Worm (Caenorhabditis elegans) whole organism, L4 larva: ENCODE data around the gene rpy-1.
A peak's percentile ranks its signal among the peaks of the same experiment; 100 is the strongest.

Experiments used
- F10B5.3 ChIP-seq: sonication (generic microtip); optimal IDR thresholded peaks from 2 replicates; lab custom pipeline; 2016; ENCODE audit warnings: mild to moderate bottlenecking, missing genetic modification characterization, missing compliant biosample characterization
- F26F4.8 ChIP-seq: fragments of 200-800 bp; sonication (Bioruptor generic); conservative IDR thresholded peaks from 2 replicates; pipeline ENCODE4 v1.3.6; 2022; ENCODE audit warnings: missing genetic modification characterization, missing compliant biosample characterization
- F37D6.2 ChIP-seq: sonication (generic microtip); optimal IDR thresholded peaks from 2 replicates; lab custom pipeline; 2016; ENCODE audit warnings: mild to moderate bottlenecking, missing genetic modification characterization, missing compliant biosample characterization
- F49E8.2 ChIP-seq: sonication (generic microtip); optimal IDR thresholded peaks from 2 replicates; lab custom pipeline; 2016; ENCODE audit warnings: missing compliant biosample characterization, mild to moderate bottlenecking, missing genetic modification characterization, borderline replicate concordance
- T20F7.1 ChIP-seq: fragments of 200-800 bp; sonication (Bioruptor generic); optimal IDR thresholded peaks from 2 replicates; lab custom pipeline; 2018; ENCODE audit warnings: mild to moderate bottlenecking, missing genetic modification characterization, missing compliant biosample characterization
- T26A8.4 ChIP-seq: fragments of 200-800 bp; sonication (Bioruptor generic); IDR thresholded peaks from 2 replicates; pipeline ENCODE4 v1.3.6; 2022; ENCODE audit warnings: missing genetic modification characterization, missing compliant biosample characterization
- Y5F2A.4 ChIP-seq: fragments of 200-800 bp; sonication (Bioruptor generic); optimal IDR thresholded peaks from 2 replicates; lab custom pipeline; 2018; ENCODE audit warnings: mild to moderate bottlenecking, missing genetic modification characterization, missing compliant biosample characterization
- ZK546.5 ChIP-seq, 2 experiments: sonication (generic microtip); optimal IDR thresholded peaks; 2 replicates each; lab custom pipeline; 2017; ENCODE audit warnings: missing biosample characterization in 2 of 2, missing genetic modification characterization in 2 of 2
- aha-1 ChIP-seq: fragments of 150-350 bp; peaks from one replicate; lab custom pipeline; 2014; ENCODE audit warnings: missing biosample characterization, missing genetic modification characterization
- attf-4 ChIP-seq: sonication (generic microtip); optimal IDR thresholded peaks from 3 replicates; lab custom pipeline; 2017; ENCODE audit warnings: missing biosample characterization, missing genetic modification characterization
- ceh-44 ChIP-seq: fragments of 200-800 bp; sonication (Bioruptor generic); IDR thresholded peaks from 2 replicates; pipeline ENCODE4 v1.3.6; 2022; ENCODE audit warnings: missing genetic modification reagents, missing genetic modification characterization, missing compliant biosample characterization
- ceh-82 ChIP-seq: sonication (generic microtip); optimal IDR thresholded peaks from 2 replicates; lab custom pipeline; 2017; ENCODE audit warnings: missing biosample characterization, missing genetic modification characterization
- daf-16 ChIP-seq, 3 experiments: sonication (generic microtip); optimal IDR thresholded peaks; 2 replicates each; lab custom pipeline; 2016 to 2017; ENCODE audit warnings: missing genetic modification characterization in 3 of 3, missing genetic modification reagents in 3 of 3, mild to moderate bottlenecking in 2 of 3, missing compliant biosample characterization in 2 of 3, missing biosample characterization in 1 of 3, moderate library complexity in 1 of 3
- daf-8 ChIP-seq: fragments of 200-800 bp; sonication (Bioruptor generic); IDR thresholded peaks from 2 replicates; pipeline ENCODE4 v1.3.6; 2022; ENCODE audit warnings: missing genetic modification characterization, missing compliant biosample characterization
- dmd-6 ChIP-seq: fragments of 200-800 bp; sonication (Bioruptor generic); IDR thresholded peaks from 2 replicates; pipeline ENCODE4 v1.3.6; 2022; ENCODE audit warnings: missing genetic modification reagents, missing genetic modification characterization, missing compliant biosample characterization
- egl-27 ChIP-seq: sonication (generic microtip); optimal IDR thresholded peaks from 3 replicates; lab custom pipeline; 2017; ENCODE audit warnings: missing biosample characterization, missing genetic modification reagents, missing genetic modification characterization
- egl-43 ChIP-seq: fragments of 200-800 bp; sonication (Bioruptor generic); IDR thresholded peaks from 2 replicates; pipeline ENCODE4 v1.3.6; 2022; ENCODE audit warnings: missing genetic modification reagents, missing genetic modification characterization, missing compliant biosample characterization
- fkh-10 ChIP-seq: fragments of 150-350 bp; optimal IDR thresholded peaks from 2 replicates; lab custom pipeline; 2014; ENCODE audit warnings: missing biosample characterization, missing genetic modification reagents, missing genetic modification characterization
- gei-8 ChIP-seq: fragments of 200-800 bp; sonication (Bioruptor generic); optimal IDR thresholded peaks from 2 replicates; lab custom pipeline; 2018; ENCODE audit warnings: mild to moderate bottlenecking, missing genetic modification characterization, missing compliant biosample characterization
- hif-1 ChIP-seq, 2 experiments: sonication (generic microtip); optimal IDR thresholded peaks; 2 replicates each; lab custom pipeline; 2016 to 2017; ENCODE audit warnings: missing compliant biosample characterization in 2 of 2, missing genetic modification characterization in 2 of 2, missing genetic modification reagents in 2 of 2, missing genotype in 2 of 2, mild to moderate bottlenecking in 1 of 2
- hlh-11 ChIP-seq: fragments of 200-800 bp; sonication (Bioruptor generic); optimal IDR thresholded peaks from 2 replicates; lab custom pipeline; 2018; ENCODE audit warnings: mild to moderate bottlenecking, missing genetic modification characterization, missing compliant biosample characterization
- hmg-1.1 ChIP-seq: fragments of 200-800 bp; sonication (Bioruptor generic); IDR thresholded peaks from 2 replicates; pipeline ENCODE4 v1.3.6; 2022; ENCODE audit warnings: missing genetic modification reagents, missing genetic modification characterization, missing compliant biosample characterization
- jun-1 ChIP-seq: fragments of 150-350 bp; optimal IDR thresholded peaks from 2 replicates; lab custom pipeline; 2014; ENCODE audit warnings: missing biosample characterization, missing genetic modification reagents, missing genetic modification characterization
- lin-29 ChIP-seq: fragments of 200-800 bp; sonication (Bioruptor generic); IDR thresholded peaks from 2 replicates; pipeline ENCODE4 v1.3.6; 2022; ENCODE audit warnings: missing genetic modification reagents, missing genetic modification characterization, missing compliant biosample characterization
- mxl-2 ChIP-seq: fragments of 200-800 bp; sonication (Bioruptor generic); conservative IDR thresholded peaks from 2 replicates; pipeline ENCODE4 v1.3.6; 2022; ENCODE audit warnings: missing genetic modification reagents, missing genetic modification characterization, missing compliant biosample characterization
- nhr-111 ChIP-seq: fragments of 200-800 bp; sonication (Bioruptor generic); optimal IDR thresholded peaks from 2 replicates; lab custom pipeline; 2018; ENCODE audit warnings: mild to moderate bottlenecking, missing genetic modification characterization, missing compliant biosample characterization
- nhr-41 ChIP-seq: fragments of 200-800 bp; sonication (Bioruptor generic); IDR thresholded peaks from 2 replicates; pipeline ENCODE4 v1.3.6; 2022; ENCODE audit warnings: missing genetic modification reagents, missing genetic modification characterization, missing compliant biosample characterization
- nhr-42 ChIP-seq: fragments of 200-800 bp; sonication (Bioruptor generic); IDR thresholded peaks from 2 replicates; pipeline ENCODE4 v1.3.6; 2022; ENCODE audit warnings: missing genetic modification characterization, missing compliant biosample characterization
- rbr-2 ChIP-seq: sonication (generic microtip); optimal IDR thresholded peaks from 2 replicates; lab custom pipeline; 2016; ENCODE audit warnings: missing genotype, missing genetic modification characterization, missing compliant biosample characterization
- sdz-12 ChIP-seq: fragments of 200-800 bp; sonication (Bioruptor generic); optimal IDR thresholded peaks from 2 replicates; lab custom pipeline; 2018; ENCODE audit warnings: mild to moderate bottlenecking, missing genetic modification characterization, missing compliant biosample characterization
- snpc-1.2 ChIP-seq: fragments of 200-800 bp; sonication (Bioruptor generic); IDR thresholded peaks from 2 replicates; pipeline ENCODE4 v1.3.6; 2022; ENCODE audit warnings: missing genetic modification reagents, missing genetic modification characterization, missing compliant biosample characterization
- snpc-4 ChIP-seq: fragments of 150-350 bp; optimal IDR thresholded peaks from 2 replicates; lab custom pipeline; 2014; ENCODE audit warnings: missing biosample characterization, missing genetic modification characterization
- unc-130 ChIP-seq: sonication (generic microtip); optimal IDR thresholded peaks from 2 replicates; lab custom pipeline; 2016; ENCODE audit warnings: missing genetic modification reagents, missing genetic modification characterization, missing compliant biosample characterization
- unc-39 ChIP-seq: sonication (generic microtip); optimal IDR thresholded peaks from 2 replicates; lab custom pipeline; 2017; ENCODE audit warnings: missing biosample characterization, missing genetic modification characterization
- unc-62 ChIP-seq, 3 experiments: fragments of 150-350 bp in 1 of 3; sonication (generic microtip); optimal IDR thresholded peaks in 2 of 3; peaks in 1 of 3; 1 replicate in 1 of 3; 2 replicates in 2 of 3; lab custom pipeline; 2014 to 2017; ENCODE audit warnings: missing biosample characterization in 3 of 3, missing genetic modification characterization in 3 of 3, missing genetic modification reagents in 3 of 3, missing genotype in 1 of 3
- vab-7 ChIP-seq: fragments of 200-800 bp; sonication (Bioruptor generic); IDR thresholded peaks from 2 replicates; pipeline ENCODE4 v1.3.6; 2022; ENCODE audit warnings: missing genetic modification reagents, missing genetic modification characterization, missing compliant biosample characterization
- zfp-3 ChIP-seq: fragments of 200-800 bp; sonication (Bioruptor generic); conservative IDR thresholded peaks from 2 replicates; pipeline ENCODE4 v1.3.6; 2022; ENCODE audit warnings: missing genetic modification reagents, missing genetic modification characterization, missing compliant biosample characterization
- zip-2 ChIP-seq: fragments of 150-350 bp; optimal IDR thresholded peaks from 2 replicates; lab custom pipeline; 2014; ENCODE audit warnings: missing biosample characterization, missing genetic modification characterization
- ztf-11 ChIP-seq: fragments of 150-350 bp; optimal IDR thresholded peaks from 2 replicates; lab custom pipeline; 2014; ENCODE audit warnings: missing biosample characterization, missing genetic modification characterization

Gene rpy-1

ce11 chrII:6741428-6741827 is 36.0 kb upstream of the rpy-1 start, which contains the start of gene exos-8 (continued):
- no peak for TF ChIP-seq F37D6.2 (tag; lab: Kevin White, UChicago)
- TF ChIP-seq vab-7 (GFP tag; lab: Robert Waterston, UW): 0 out of 2 replicates have a peak, but pooled peaks have one; percentile 28
- TF ChIP-seq sdz-12: no peak
- peak; percentile 77 for TF ChIP-seq T20F7.1 (GFP tag; lab: Kevin White, UChicago)
- TF ChIP-seq daf-16 (GFP tag; optimal IDR thresholded peaks at IDR 0.05; lab: Kevin White, UChicago): no peak
- no peak for TF ChIP-seq daf-16 (tag; optimal IDR thresholded peaks at IDR 0.05; lab: Kevin White, UChicago)
- TF ChIP-seq snpc-4 (tag; lab: Kevin White, UChicago): no peak
- TF ChIP-seq hmg-1.1 (GFP tag; lab: Robert Waterston, UW): peak; percentile 58; the same call in 1 of the 2 replicates
- TF ChIP-seq ceh-82 (tag; lab: Kevin White, UChicago): no peak
- no peak for TF ChIP-seq aha-1 (tag; lab: Kevin White, UChicago)
- no peak for TF ChIP-seq egl-43 (GFP tag; lab: Robert Waterston, UW)
- no peak for TF ChIP-seq nhr-42 (GFP tag; lab: Robert Waterston, UW)
- TF ChIP-seq fkh-10 (GFP tag; lab: Kevin White, UChicago): no peak
- TF ChIP-seq unc-62 (GFP tag; optimal IDR thresholded peaks at IDR 0.05 in 1 of 2; lab: Kevin White, UChicago): peak in 1 of 2 experiments; percentile 32
- no peak for TF ChIP-seq unc-62 (tag; optimal IDR thresholded peaks at IDR 0.05; lab: Kevin White, UChicago)
- no peak for TF ChIP-seq nhr-41 (GFP tag; lab: Robert Waterston, UW)
- TF ChIP-seq dmd-6 (GFP tag; lab: Robert Waterston, UW): no peak; the same call in 1 of the 2 replicates
- no peak for TF ChIP-seq daf-8 (GFP tag; lab: Robert Waterston, UW)
- peak; percentile 21 for TF ChIP-seq hlh-11 (tag; lab: Kevin White, UChicago)
- no peak for TF ChIP-seq zfp-3 (GFP tag; lab: Robert Waterston, UW)
- peak; percentile 95 for TF ChIP-seq unc-130 (GFP tag; lab: Kevin White, UChicago)
- peak; percentile 65 for TF ChIP-seq rbr-2 (tag; lab: Kevin White, UChicago)
- TF ChIP-seq zip-2 (tag; lab: Kevin White, UChicago): no peak
- no peak for TF ChIP-seq Y5F2A.4 (GFP tag; lab: Kevin White, UChicago)
- no peak for TF ChIP-seq ceh-44 (GFP tag; lab: Robert Waterston, UW)
- TF ChIP-seq gei-8 (GFP tag; lab: Kevin White, UChicago): no peak
- TF ChIP-seq F26F4.8: no peak
- no peak for TF ChIP-seq ztf-11 (tag; lab: Kevin White, UChicago)
- TF ChIP-seq jun-1 (tag; lab: Kevin White, UChicago): no peak
- TF ChIP-seq nhr-111 (GFP tag; lab: Kevin White, UChicago): no peak
- TF ChIP-seq unc-39: no peak
- TF ChIP-seq T26A8.4 (GFP tag; lab: Robert Waterston, UW): no peak
- TF ChIP-seq lin-29 (GFP tag; lab: Robert Waterston, UW): no peak
- no peak for TF ChIP-seq snpc-1.2 (GFP tag; lab: Robert Waterston, UW)
- TF ChIP-seq F49E8.2 (tag; lab: Kevin White, UChicago): no peak

- TF ChIP-seq F10B5.3 (tag; lab: Kevin White, UChicago) (no peak), egl-27 (tag; lab: Kevin White, UChicago) (no peak), ZK546.5 (tag; optimal IDR thresholded peaks at IDR 0.05; lab: Kevin White, UChicago) (no peak), lin-29 (GFP tag; lab: Robert Waterston, UW) (no peak), daf-16 (GFP tag; optimal IDR thresholded peaks at IDR 0.05; lab: Kevin White, UChicago) (no peak), daf-16 (tag; optimal IDR thresholded peaks at IDR 0.05; lab: Kevin White, UChicago) (no peak), unc-62 (GFP tag; optimal IDR thresholded peaks at IDR 0.05 in 1 of 2; lab: Kevin White, UChicago) (no peak), unc-62 (tag; optimal IDR thresholded peaks at IDR 0.05; lab: Kevin White, UChicago) (no peak), hmg-1.1 (GFP tag; lab: Robert Waterston, UW) (no peak), hif-1 (tag; optimal IDR thresholded peaks at IDR 0.05; lab: Kevin White, UChicago) (no peak), mxl-2 (no peak), attf-4 (no peak)
Observed at ce11 chrII:6736604-6737003, 31.2 kb upstream of the rpy-1 start, which contains the start of gene T14B4.1. Gene T14B4.1, plus strand, starts transcription at chrII:6736904.
